Worm (Caenorhabditis elegans) whole organism, L2 larva: Measurements from ENCODE around the gene F11A5.18.

ENCODE experiments used
- C34F6.9 ChIP-seq: fragments of 150-350 bp; optimal IDR thresholded peaks from 2 replicates; lab custom pipeline; 2014; ENCODE audit warnings: missing biosample characterization, missing genetic modification characterization
- F13H6.1 ChIP-seq: sonication (generic microtip); optimal IDR thresholded peaks from 2 replicates; lab custom pipeline; 2016; ENCODE audit warnings: missing genetic modification characterization, missing compliant biosample characterization
- R02D3.7 ChIP-seq: fragments of 150-350 bp; optimal IDR thresholded peaks from 2 replicates; lab custom pipeline; 2014; ENCODE audit warnings: missing biosample characterization, missing genetic modification characterization
- Y55F3AM.14 ChIP-seq: fragments of 200-800 bp; sonication (Bioruptor generic); optimal IDR thresholded peaks from 2 replicates; lab custom pipeline; 2018; ENCODE audit warnings: mild to moderate bottlenecking, missing genetic modification characterization, missing compliant biosample characterization
- ZK546.5 ChIP-seq: sonication (generic microtip); optimal IDR thresholded peaks from 2 replicates; lab custom pipeline; 2017; ENCODE audit warnings: missing biosample characterization, missing genetic modification characterization
- alr-1 ChIP-seq: fragments of 150-350 bp; optimal IDR thresholded peaks from 2 replicates; lab custom pipeline; 2014; ENCODE audit warnings: missing biosample characterization, missing genetic modification characterization
- aly-2 ChIP-seq: fragments of 150-350 bp; optimal IDR thresholded peaks from 2 replicates; lab custom pipeline; 2014; ENCODE audit warnings: missing biosample characterization, missing genetic modification characterization
- ama-1 ChIP-seq: fragments of 150-350 bp; optimal IDR thresholded peaks from 2 replicates; lab custom pipeline; 2018; ENCODE audit warnings: inconsistent platforms
- blmp-1 ChIP-seq: sonication (generic microtip); optimal IDR thresholded peaks from 2 replicates; lab custom pipeline; 2017; ENCODE audit warnings: missing genetic modification characterization, mild to moderate bottlenecking, missing compliant biosample characterization, antibody characterized with exemption, moderate library complexity; ENCODE audit not compliant: insufficient read depth
- ceh-16 ChIP-seq: fragments of 150-350 bp; optimal IDR thresholded peaks from 2 replicates; lab custom pipeline; 2014; ENCODE audit warnings: missing biosample characterization, missing genetic modification characterization
- ceh-82 ChIP-seq: fragments of 150-350 bp; optimal IDR thresholded peaks from 2 replicates; lab custom pipeline; 2014; ENCODE audit warnings: missing biosample characterization, missing genetic modification characterization
- crh-2 ChIP-seq: sonication (generic microtip); optimal IDR thresholded peaks from 2 replicates; lab custom pipeline; 2017; ENCODE audit warnings: missing biosample characterization, missing genetic modification characterization
- elt-3 ChIP-seq: sonication (generic microtip); optimal IDR thresholded peaks from 2 replicates; lab custom pipeline; 2017; ENCODE audit warnings: missing biosample characterization, missing genetic modification characterization
- fos-1 ChIP-seq: fragments of 150-350 bp; optimal IDR thresholded peaks from 2 replicates; lab custom pipeline; 2014; ENCODE audit warnings: missing biosample characterization, missing genetic modification characterization
- gmeb-1 ChIP-seq: fragments of 150-350 bp; optimal IDR thresholded peaks from 2 replicates; lab custom pipeline; 2014; ENCODE audit warnings: missing biosample characterization, missing genetic modification characterization
- lin-11 ChIP-seq: fragments of 150-350 bp; sonication (generic microtip); optimal IDR thresholded peaks from 2 replicates; lab custom pipeline; 2014; ENCODE audit warnings: missing biosample characterization, missing genetic modification characterization, inconsistent platforms, mixed read lengths
- lin-13 ChIP-seq: fragments of 150-350 bp; optimal IDR thresholded peaks from 2 replicates; lab custom pipeline; 2014; ENCODE audit warnings: missing biosample characterization, missing genetic modification reagents, missing genetic modification characterization
- lsy-2 ChIP-seq, 2 experiments: fragments of 150-350 bp in 1 of 2; sonication (generic microtip) in 1 of 2; optimal IDR thresholded peaks; 2 replicates each; lab custom pipeline; 2014 to 2017; ENCODE audit warnings: missing biosample characterization in 2 of 2, missing genetic modification characterization in 2 of 2
- mdl-1 ChIP-seq, 2 experiments: fragments of 150-350 bp in 1 of 2; sonication (generic microtip) in 1 of 2; optimal IDR thresholded peaks; 2 replicates each; lab custom pipeline; 2017; ENCODE audit warnings: missing biosample characterization in 2 of 2, missing genetic modification characterization in 2 of 2
- nhr-10 ChIP-seq: sonication (generic microtip); optimal IDR thresholded peaks from 2 replicates; lab custom pipeline; 2017; ENCODE audit warnings: missing biosample characterization, missing genetic modification characterization
- nhr-11 ChIP-seq: fragments of 150-350 bp; optimal IDR thresholded peaks from 2 replicates; lab custom pipeline; 2014; ENCODE audit warnings: missing biosample characterization, missing genetic modification characterization
- nhr-12 ChIP-seq: fragments of 150-350 bp; optimal IDR thresholded peaks from 2 replicates; lab custom pipeline; 2014; ENCODE audit warnings: missing biosample characterization, missing genetic modification characterization
- nhr-129 ChIP-seq: fragments of 150-350 bp; optimal IDR thresholded peaks from 2 replicates; lab custom pipeline; 2014; ENCODE audit warnings: missing biosample characterization, missing genetic modification characterization
- nhr-21 ChIP-seq: fragments of 150-350 bp; optimal IDR thresholded peaks from 2 replicates; lab custom pipeline; 2014; ENCODE audit warnings: missing biosample characterization, missing genetic modification characterization
- nhr-237 ChIP-seq: fragments of 150-350 bp; optimal IDR thresholded peaks from 2 replicates; lab custom pipeline; 2014; ENCODE audit warnings: missing biosample characterization, missing genetic modification characterization
- nhr-25 ChIP-seq: fragments of 150-350 bp; sonication (generic microtip); optimal IDR thresholded peaks from 3 replicates; lab custom pipeline; 2014; ENCODE audit warnings: missing biosample characterization, missing genetic modification characterization
- nhr-6 ChIP-seq: fragments of 150-350 bp; optimal IDR thresholded peaks from 2 replicates; lab custom pipeline; 2014; ENCODE audit warnings: missing biosample characterization, missing genetic modification characterization
- peb-1 ChIP-seq: fragments of 150-350 bp; optimal IDR thresholded peaks from 2 replicates; lab custom pipeline; 2014; ENCODE audit warnings: missing biosample characterization, missing genetic modification characterization
- sma-3 ChIP-seq: sonication (generic microtip); optimal IDR thresholded peaks from 2 replicates; lab custom pipeline; 2016; ENCODE audit warnings: missing genetic modification reagents, missing genetic modification characterization, missing compliant biosample characterization
- snpc-4 ChIP-seq: fragments of 150-350 bp; optimal IDR thresholded peaks from 2 replicates; lab custom pipeline; 2014; ENCODE audit warnings: missing biosample characterization, missing genetic modification characterization
- unc-39 ChIP-seq: fragments of 150-350 bp; optimal IDR thresholded peaks from 2 replicates; lab custom pipeline; 2014; ENCODE audit warnings: missing biosample characterization, missing genetic modification characterization
- unc-55 ChIP-seq: fragments of 150-350 bp; sonication (generic microtip); optimal IDR thresholded peaks from 3 replicates; lab custom pipeline; 2014; ENCODE audit warnings: missing biosample characterization, missing genetic modification reagents, missing genetic modification characterization
- unc-62 ChIP-seq: fragments of 150-350 bp; optimal IDR thresholded peaks from 2 replicates; lab custom pipeline; 2014; ENCODE audit warnings: missing biosample characterization, missing genetic modification reagents, missing genetic modification characterization
- zag-1 ChIP-seq: fragments of 150-350 bp; optimal IDR thresholded peaks from 2 replicates; lab custom pipeline; 2014; ENCODE audit warnings: missing biosample characterization, missing genetic modification characterization
- ztf-1 ChIP-seq: fragments of 200-800 bp; sonication (Bioruptor generic); conservative IDR thresholded peaks from 2 replicates; pipeline ENCODE4 v1.3.6; 2022; ENCODE audit warnings: missing genetic modification characterization, missing compliant biosample characterization
- ztf-11 ChIP-seq: sonication (generic microtip); optimal IDR thresholded peaks from 2 replicates; lab custom pipeline; 2017; ENCODE audit warnings: missing biosample characterization, missing genetic modification characterization
- ztf-4 ChIP-seq: fragments of 150-350 bp; optimal IDR thresholded peaks from 2 replicates; lab custom pipeline; 2014; ENCODE audit warnings: missing biosample characterization, missing genetic modification characterization

The F11A5.18 gene

ce11 chrV:16194639-16195038, 8.1 kb upstream of the F11A5.18 start, which contains the start of gene rabr-4:
Gene rabr-4, plus strand, starts transcription at chrV:16194939.
- TF ChIP-seq R02D3.7 (tag; lab: Kevin White, UChicago): no peak
- no peak for TF ChIP-seq unc-39 (tag; lab: Kevin White, UChicago)
- TF ChIP-seq ZK546.5: no peak
- no peak for TF ChIP-seq unc-55 (GFP tag; lab: Kevin White, UChicago)
- no peak for TF ChIP-seq elt-3

ce11 chrV:16195379-16195778, 7.3 kb upstream of the F11A5.18 start, which contains the start of gene rabr-3:
Gene rabr-3, plus strand, starts transcription at chrV:16195679.
- no peak for TF ChIP-seq lin-11 (tag; lab: Kevin White, UChicago)
- no peak for TF ChIP-seq zag-1 (tag; lab: Kevin White, UChicago)
- TF ChIP-seq nhr-237 (tag; lab: Kevin White, UChicago): no peak
- no peak for TF ChIP-seq unc-62 (GFP tag; lab: Kevin White, UChicago)
- TF ChIP-seq gmeb-1 (tag; lab: Kevin White, UChicago): no peak
- TF ChIP-seq crh-2 (tag; lab: Kevin White, UChicago): no peak
- TF ChIP-seq, all 48 proteins: peak for 0

- TF ChIP-seq ceh-82 (no peak), elt-3 (no peak), nhr-10 (tag; lab: Kevin White, UChicago) (no peak), mdl-1 (tag; optimal IDR thresholded peaks at IDR 0.05; lab: Kevin White, UChicago) (no peak), ztf-11 (tag; lab: Kevin White, UChicago) (no peak), nhr-11 (tag; lab: Kevin White, UChicago) (no peak), unc-39 (tag; lab: Kevin White, UChicago) (no peak), aly-2 (tag; lab: Kevin White, UChicago) (no peak), nhr-21 (tag; lab: Kevin White, UChicago) (no peak), R02D3.7 (tag; lab: Kevin White, UChicago) (no peak), nhr-237 (tag; lab: Kevin White, UChicago) (no peak), gmeb-1 (tag; lab: Kevin White, UChicago) (no peak), lin-13 (no peak), Y55F3AM.14 (GFP tag; lab: Kevin White, UChicago) (no peak), ztf-1 (GFP tag; lab: Robert Waterston, UW) (no peak), fos-1 (tag; lab: Kevin White, UChicago) (no peak), ama-1 (lab: Kevin White, UChicago) (no peak), nhr-6 (no peak), unc-62 (GFP tag; lab: Kevin White, UChicago) (no peak)
These were observed 4.7 kb upstream of the F11A5.18 start, which contains the start of gene F11A5.5 for ce11 chrV:16198016-16198415. Gene F11A5.5, plus strand, starts transcription at chrV:16198316.

ce11 chrV:16201730-16202129, 988 bp upstream of the F11A5.18 start, which contains the start of gene F11A5.17:
Gene F11A5.17, plus strand, starts transcription at chrV:16202030.
- TF ChIP-seq sma-3 (no peak), blmp-1 (no peak), lsy-2 (tag; optimal IDR thresholded peaks at IDR 0.05; lab: Kevin White, UChicago) (no peak), crh-2 (tag; lab: Kevin White, UChicago) (no peak), ama-1 (lab: Kevin White, UChicago) (no peak), aly-2 (tag; lab: Kevin White, UChicago) (no peak), fos-1 (tag; lab: Kevin White, UChicago) (no peak), F13H6.1 (tag; lab: Kevin White, UChicago) (no peak), ceh-16 (no peak), nhr-12 (no peak), snpc-4 (tag; lab: Kevin White, UChicago) (no peak)

- TF ChIP-seq nhr-6 (no peak), alr-1 (tag; lab: Kevin White, UChicago) (no peak), ztf-4 (tag; lab: Kevin White, UChicago) (no peak)
These were observed 2.2 kb downstream of the F11A5.18 start, which contains the start of gene irld-26 for ce11 chrV:16204888-16205287. Gene irld-26, plus strand, starts transcription at chrV:16205188.

- TF ChIP-seq peb-1 (no peak), mdl-1 (tag; optimal IDR thresholded peaks at IDR 0.05; lab: Kevin White, UChicago) (no peak), nhr-129 (tag; lab: Kevin White, UChicago) (no peak), F13H6.1 (tag; lab: Kevin White, UChicago) (no peak), gmeb-1 (tag; lab: Kevin White, UChicago) (no peak), ceh-16 (no peak), nhr-25 (tag; lab: Kevin White, UChicago) (no peak), C34F6.9 (tag; lab: Kevin White, UChicago) (no peak), aly-2 (tag; lab: Kevin White, UChicago) (no peak), sma-3 (no peak), nhr-11 (tag; lab: Kevin White, UChicago) (no peak), lin-11 (tag; lab: Kevin White, UChicago) (no peak), zag-1 (tag; lab: Kevin White, UChicago) (no peak)
These were observed 7.1 kb downstream of the F11A5.18 start, which contains the start of gene oac-15 for ce11 chrV:16209837-16210236. Gene oac-15, minus strand, starts transcription at chrV:16209937.
